Fruit fly (Drosophila melanogaster) whole organism, embryonic: ENCODE results near the gene CG11700.

ENCODE experiments used
- CG1024 ChIP-seq: fragments of 200-800 bp; sonication (Bioruptor generic); IDR thresholded peaks from 2 replicates; pipeline ENCODE4 v1.3.6; 2022; ENCODE audit warnings: missing biosample characterization, missing genetic modification characterization
- CG10267 ChIP-seq: fragments of 200-800 bp; sonication (Bioruptor generic); optimal IDR thresholded peaks from 2 replicates; lab custom pipeline; 2018; ENCODE audit warnings: missing biosample characterization, mild to moderate bottlenecking, missing genetic modification characterization, moderate library complexity
- CG10321 ChIP-seq: fragments of 200-800 bp; sonication (Bioruptor generic); IDR thresholded peaks from 2 replicates; pipeline ENCODE4 v1.3.6; 2022; ENCODE audit warnings: missing biosample characterization, missing genetic modification characterization
- CG10959 ChIP-seq: fragments of 200-800 bp; sonication (Bioruptor generic); IDR thresholded peaks from 2 replicates; pipeline ENCODE4 v1.3.6; 2022; ENCODE audit warnings: missing biosample characterization, missing genetic modification characterization
- CG11247 ChIP-seq: fragments of 200-800 bp; sonication (Bioruptor generic); IDR thresholded peaks from 2 replicates; pipeline ENCODE4 v1.3.6; 2022; ENCODE audit warnings: missing biosample characterization, missing genetic modification characterization
- CG11398 ChIP-seq: fragments of 200-800 bp; sonication (Bioruptor generic); optimal IDR thresholded peaks from 2 replicates; lab custom pipeline; 2016; ENCODE audit warnings: missing biosample characterization, missing genetic modification characterization
- CG12104 ChIP-seq: fragments of 200-800 bp; sonication (Bioruptor generic); optimal IDR thresholded peaks from 3 replicates; lab custom pipeline; 2016; ENCODE audit warnings: missing biosample characterization, missing genetic modification characterization
- CG12236 ChIP-seq: fragments of 200-800 bp; sonication (Bioruptor generic); optimal IDR thresholded peaks from 2 replicates; lab custom pipeline; 2016; ENCODE audit warnings: missing biosample characterization, missing genetic modification characterization
- CG14965 ChIP-seq: fragments of 200-800 bp; sonication (Bioruptor generic); optimal IDR thresholded peaks from 2 replicates; lab custom pipeline; 2016; ENCODE audit warnings: missing biosample characterization, missing genetic modification characterization, borderline replicate concordance
- CG17568 ChIP-seq: fragments of 200-800 bp; sonication (Bioruptor generic); optimal IDR thresholded peaks from 2 replicates; lab custom pipeline; 2018; ENCODE audit warnings: missing biosample characterization, mild to moderate bottlenecking, missing genetic modification characterization, moderate library complexity
- CG17802 ChIP-seq: fragments of 200-800 bp; sonication (Bioruptor generic); optimal IDR thresholded peaks from 2 replicates; lab custom pipeline; 2018; ENCODE audit warnings: missing biosample characterization, mild to moderate bottlenecking, missing genetic modification characterization, moderate library complexity
- CG30431 ChIP-seq: fragments of 200-800 bp; sonication (Bioruptor generic); optimal IDR thresholded peaks from 2 replicates; lab custom pipeline; 2017; ENCODE audit warnings: missing biosample characterization, missing genetic modification characterization
- CG3726 ChIP-seq: fragments of 200-800 bp; sonication (Bioruptor generic); IDR thresholded peaks from 3 replicates; pipeline ENCODE4, ENCODE4 v1.3.6; 2022; ENCODE audit warnings: missing biosample characterization, missing genetic modification characterization
- CG6272 ChIP-seq: fragments of 200-800 bp; sonication (Bioruptor generic); IDR thresholded peaks from 2 replicates; pipeline ENCODE4 v1.3.6; 2022; ENCODE audit warnings: missing biosample characterization, missing genetic modification characterization
- CG7271 ChIP-seq: fragments of 200-800 bp; sonication (Bioruptor generic); optimal IDR thresholded peaks from 2 replicates; lab custom pipeline; 2018; ENCODE audit warnings: missing biosample characterization, mild to moderate bottlenecking, missing genetic modification characterization, moderate library complexity
- CG8281 ChIP-seq: fragments of 200-800 bp; sonication (Bioruptor generic); optimal IDR thresholded peaks from 2 replicates; lab custom pipeline; 2018; ENCODE audit warnings: missing biosample characterization, mild to moderate bottlenecking, missing genetic modification characterization, moderate library complexity
- CG9215 ChIP-seq: fragments of 200-800 bp; sonication (Bioruptor generic); IDR thresholded peaks from 2 replicates; pipeline ENCODE4 v1.3.6; 2022; ENCODE audit warnings: missing biosample characterization, missing genetic modification characterization
- CG9727 ChIP-seq: fragments of 200-800 bp; sonication (Bioruptor generic); optimal IDR thresholded peaks from 3 replicates; lab custom pipeline; 2017; ENCODE audit warnings: missing biosample characterization, mild to moderate bottlenecking, missing genetic modification characterization
- CTCF ChIP-seq: fragments of 200-800 bp; sonication (Bioruptor generic); optimal IDR thresholded peaks from 2 replicates; lab custom pipeline; 2017; ENCODE audit warnings: missing biosample characterization, mild to moderate bottlenecking, missing genetic modification characterization, moderate library complexity
- Dek ChIP-seq: fragments of 200-800 bp; sonication (Bioruptor generic); optimal IDR thresholded peaks from 3 replicates; lab custom pipeline; 2019; ENCODE audit warnings: missing biosample characterization, mild to moderate bottlenecking, missing genetic modification characterization, moderate library complexity
- Elba2 ChIP-seq: fragments of 200-800 bp; sonication (Bioruptor generic); optimal IDR thresholded peaks from 3 replicates; lab custom pipeline; 2016; ENCODE audit warnings: missing biosample characterization, missing genetic modification characterization
- Fer1 ChIP-seq: fragments of 200-800 bp; sonication (Bioruptor generic); optimal IDR thresholded peaks from 2 replicates; lab custom pipeline; 2017; ENCODE audit warnings: missing biosample characterization, mild to moderate bottlenecking, missing genetic modification characterization
- HLHmδ ChIP-seq: fragments of 200-800 bp; sonication (Bioruptor generic); optimal IDR thresholded peaks from 2 replicates; lab custom pipeline; 2018; ENCODE audit warnings: missing biosample characterization, mild to moderate bottlenecking, missing genetic modification characterization, moderate library complexity
- Optix ChIP-seq: fragments of 200-800 bp; sonication (Bioruptor generic); IDR thresholded peaks from 3 replicates; pipeline ENCODE4 v1.3.6; 2022; ENCODE audit warnings: missing biosample characterization, missing genetic modification characterization
- Pdp1 ChIP-seq, 2 experiments: fragments of 200-800 bp; sonication (Bioruptor generic); optimal IDR thresholded peaks; 3 replicates each; lab custom pipeline; 2016; ENCODE audit warnings: missing biosample characterization in 2 of 2, missing genetic modification characterization in 2 of 2, mild to moderate bottlenecking in 1 of 2, moderate library complexity in 1 of 2
- Poxn ChIP-seq: fragments of 200-800 bp; sonication (Bioruptor generic); IDR thresholded peaks from 2 replicates; pipeline ENCODE4 v1.3.6; 2022; ENCODE audit warnings: missing biosample characterization, missing genetic modification characterization
- Stat92E ChIP-seq, 3 experiments: fragments of >200 bp in 2 of 3; fragments of 200-800 bp in 1 of 3; sonication (Bioruptor generic) in 1 of 3; optimal IDR thresholded peaks; 2 replicates each; lab custom pipeline; 2017 to 2019; ENCODE audit warnings: missing biosample characterization in 3 of 3, missing genetic modification characterization in 3 of 3, mild to moderate bottlenecking in 1 of 3, moderate library complexity in 1 of 3
- Trl ChIP-seq, 3 experiments: fragments of >200 bp in 2 of 3; fragments of 200-800 bp in 1 of 3; sonication (Bioruptor generic) in 1 of 3; optimal IDR thresholded peaks; 2 replicates in 1 of 3; 3 replicates in 2 of 3; lab custom pipeline; 2016 to 2017; ENCODE audit warnings: missing biosample characterization in 1 of 3, missing genetic modification characterization in 1 of 3
- al ChIP-seq: fragments of 200-800 bp; sonication (Bioruptor generic); IDR thresholded peaks from 2 replicates; pipeline ENCODE4 v1.3.6; 2022; ENCODE audit warnings: missing biosample characterization, missing genetic modification characterization
- ash1 ChIP-seq: fragments of 200-800 bp; sonication (Bioruptor generic); optimal IDR thresholded peaks from 2 replicates; lab custom pipeline; 2018; ENCODE audit warnings: missing biosample characterization, mild to moderate bottlenecking, missing genetic modification characterization
- cas ChIP-seq: fragments of 200-800 bp; sonication (Bioruptor generic); IDR thresholded peaks from 2 replicates; pipeline ENCODE4 v1.3.6; 2022; ENCODE audit warnings: missing biosample characterization, missing genetic modification characterization
- dmrt11E ChIP-seq: fragments of 200-800 bp; sonication (Bioruptor generic); optimal IDR thresholded peaks from 3 replicates; lab custom pipeline; 2018; ENCODE audit warnings: missing biosample characterization, mild to moderate bottlenecking, missing genetic modification characterization, moderate library complexity
- eyg ChIP-seq: fragments of 200-800 bp; sonication (Bioruptor generic); optimal IDR thresholded peaks from 3 replicates; lab custom pipeline; 2016; ENCODE audit warnings: missing biosample characterization, missing genetic modification characterization
- fd64A ChIP-seq: fragments of 200-800 bp; sonication (Bioruptor generic); optimal IDR thresholded peaks from 3 replicates; lab custom pipeline; 2018; ENCODE audit warnings: missing biosample characterization, mild to moderate bottlenecking, missing genetic modification characterization
- fd96Cb ChIP-seq: fragments of 200-800 bp; sonication (Bioruptor generic); optimal IDR thresholded peaks from 2 replicates; lab custom pipeline; 2018; ENCODE audit warnings: missing biosample characterization, mild to moderate bottlenecking, missing genetic modification characterization, moderate library complexity
- fru ChIP-seq: fragments of >200 bp; optimal IDR thresholded peaks from 2 replicates; lab custom pipeline; 2017
- gcm ChIP-seq: fragments of 200-800 bp; sonication (Bioruptor generic); optimal IDR thresholded peaks from 2 replicates; lab custom pipeline; 2019; ENCODE audit warnings: missing biosample characterization, mild to moderate bottlenecking, missing genetic modification characterization, moderate library complexity
- gt ChIP-seq: fragments of 200-800 bp; sonication (Bioruptor generic); IDR thresholded peaks from 2 replicates; pipeline ENCODE4 v1.3.6; 2022; ENCODE audit warnings: missing biosample characterization, missing genetic modification characterization
- hbn ChIP-seq: fragments of 200-800 bp; sonication (Bioruptor generic); IDR thresholded peaks from 2 replicates; pipeline ENCODE4 v1.3.6; 2022; ENCODE audit warnings: missing biosample characterization, missing genetic modification characterization; ENCODE audit not compliant: partially characterized antibody
- hkb ChIP-seq, 2 experiments: fragments of 200-800 bp in 1 of 2; fragments of >200 bp in 1 of 2; sonication (Bioruptor generic) in 1 of 2; IDR thresholded peaks in 1 of 2; optimal IDR thresholded peaks in 1 of 2; 2 replicates each; pipeline versions ENCODE4 v1.3.6 to Lab custom; 2017 to 2022; ENCODE audit warnings: missing biosample characterization in 1 of 2, missing genetic modification characterization in 1 of 2
- insv ChIP-seq, 2 experiments: fragments of 200-800 bp; sonication (Bioruptor generic); optimal IDR thresholded peaks; 3 replicates each; lab custom pipeline; 2016 to 2018; ENCODE audit warnings: missing biosample characterization in 2 of 2, missing genetic modification characterization in 2 of 2
- psq ChIP-seq: fragments of 200-800 bp; sonication (Bioruptor generic); optimal IDR thresholded peaks from 2 replicates; lab custom pipeline; 2017; ENCODE audit warnings: missing biosample characterization, missing genetic modification characterization
- pum ChIP-seq: fragments of 200-800 bp; sonication (Bioruptor generic); optimal IDR thresholded peaks from 2 replicates; lab custom pipeline; 2016; ENCODE audit warnings: missing biosample characterization, missing genetic modification characterization
- sisA ChIP-seq: fragments of 200-800 bp; sonication (Bioruptor generic); IDR thresholded peaks from 2 replicates; pipeline ENCODE4 v1.3.6; 2022; ENCODE audit warnings: missing biosample characterization, missing genetic modification characterization
- slou ChIP-seq: fragments of 200-800 bp; sonication (Bioruptor generic); optimal IDR thresholded peaks from 3 replicates; lab custom pipeline; 2016; ENCODE audit warnings: missing biosample characterization, missing genetic modification characterization
- stwl ChIP-seq: fragments of 200-800 bp; sonication (Bioruptor generic); optimal IDR thresholded peaks from 3 replicates; lab custom pipeline; 2018; ENCODE audit warnings: missing biosample characterization, mild to moderate bottlenecking, missing genetic modification characterization, moderate library complexity
- tap ChIP-seq: fragments of 200-800 bp; optimal IDR thresholded peaks from 3 replicates; lab custom pipeline; 2019; ENCODE audit warnings: missing biosample characterization, mild to moderate bottlenecking, missing genetic modification characterization, moderate library complexity
- toy ChIP-seq: fragments of 200-800 bp; sonication (Bioruptor generic); IDR thresholded peaks from 2 replicates; pipeline ENCODE4 v1.3.6; 2022; ENCODE audit warnings: missing biosample characterization, missing genetic modification characterization
- tup ChIP-seq: fragments of 200-800 bp; sonication (Bioruptor generic); optimal IDR thresholded peaks from 2 replicates; lab custom pipeline; 2016; ENCODE audit warnings: missing biosample characterization, mild to moderate bottlenecking, missing genetic modification characterization, moderate library complexity
- unpg ChIP-seq: fragments of 200-800 bp; sonication (Bioruptor generic); optimal IDR thresholded peaks from 3 replicates; lab custom pipeline; 2018; ENCODE audit warnings: missing biosample characterization, mild to moderate bottlenecking, missing genetic modification characterization, moderate library complexity

The CG11700 gene

DNA sequence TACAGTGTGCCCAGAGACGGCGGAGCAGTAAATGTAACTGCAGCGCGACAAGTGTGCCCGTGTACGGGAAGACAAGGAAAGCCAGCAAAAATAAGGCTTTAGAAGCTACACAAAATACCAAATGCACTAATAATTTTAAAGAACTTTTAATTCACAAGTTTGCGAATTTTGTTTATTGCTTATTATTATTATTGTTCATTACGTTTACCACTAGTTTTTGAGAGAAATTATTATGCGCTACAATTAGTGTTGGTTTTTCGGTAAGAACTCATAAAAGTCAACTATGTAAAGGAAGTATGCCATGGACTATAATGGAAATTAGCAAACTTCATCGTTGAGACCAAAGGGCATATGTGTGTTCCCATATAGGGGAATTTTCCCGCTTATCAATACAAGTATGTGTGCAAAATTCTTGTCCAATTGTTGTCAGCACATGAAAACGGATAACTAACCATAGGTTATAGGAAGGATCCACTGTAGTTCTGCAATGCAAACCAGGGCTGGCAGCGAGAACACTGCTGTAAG, 16.1 kb downstream of the CG11700 start, which contains the start of gene schlank (continued):
- TF ChIP-seq sisA (GFP tag; lab: Robert Waterston, UW): peak; percentile 74
- TF ChIP-seq gt (GFP tag; lab: Robert Waterston, UW): no peak
- TF ChIP-seq Optix (GFP tag; lab: Robert Waterston, UW): peak; percentile 63; the same call in 2 of the 3 replicates
- TF ChIP-seq HLHmδ: no peak
- TF ChIP-seq CG10267: peak; percentile 39
- TF ChIP-seq unpg: peak; percentile 44
- TF ChIP-seq ash1: no peak
- no peak for TF ChIP-seq CG10959
- TF ChIP-seq stwl: peak; percentile 32
- no peak for TF ChIP-seq gcm (GFP tag; lab: Kevin White, UChicago)
- no peak; the same call in 1 of the 2 replicates for TF ChIP-seq al (GFP tag; lab: Robert Waterston, UW)
- TF ChIP-seq Poxn (GFP tag; lab: Robert Waterston, UW): no peak
- TF ChIP-seq CG10321 (GFP tag; lab: Robert Waterston, UW): no peak
- no peak for TF ChIP-seq eyg (GFP tag; lab: Kevin White, UChicago)
- no peak for TF ChIP-seq Trl (optimal IDR thresholded peaks at IDR 0.05; lab: Kevin White, UChicago)
- TF ChIP-seq Trl (GFP tag; optimal IDR thresholded peaks at IDR 0.05; lab: Kevin White, UChicago): peak; percentile 51
- no peak for TF ChIP-seq CG7271 (tag; lab: Kevin White, UChicago)
- no peak for TF ChIP-seq CTCF
- no peak for TF ChIP-seq CG17802 (tag; lab: Kevin White, UChicago)
- TF ChIP-seq CG3726 (GFP tag; lab: Robert Waterston, UW): no peak
- TF ChIP-seq Fer1 (GFP tag; lab: Kevin White, UChicago): peak; percentile 10
- TF ChIP-seq toy (GFP tag; lab: Robert Waterston, UW): no peak
- peak; percentile 43; the same call in 1 of the 2 replicates for TF ChIP-seq CG1024 (GFP tag; lab: Robert Waterston, UW)
- peak; percentile 55 for TF ChIP-seq CG9727 (GFP tag; lab: Kevin White, UChicago)
- TF ChIP-seq Pdp1 (GFP tag; optimal IDR thresholded peaks at IDR 0.05; lab: Kevin White, UChicago): peak; percentile 5 to 64
- no peak for TF ChIP-seq CG12236 (GFP tag; lab: Kevin White, UChicago)
- TF ChIP-seq CG12104 (GFP tag; lab: Kevin White, UChicago): peak; percentile 27
- 0 out of 2 replicates have a peak, but pooled peaks have one; percentile 6 for TF ChIP-seq CG6272 (GFP tag; lab: Robert Waterston, UW)
- TF ChIP-seq CG14965 (GFP tag; lab: Kevin White, UChicago): no peak
- no peak for TF ChIP-seq tup (GFP tag; lab: Kevin White, UChicago)
- no peak for TF ChIP-seq hbn (GFP tag; lab: Robert Waterston, UW)
- TF ChIP-seq pum (GFP tag; lab: Kevin White, UChicago): peak; percentile 51
- TF ChIP-seq fd64A (GFP tag; lab: Kevin White, UChicago): no peak
- no peak for TF ChIP-seq fru (lab: Kevin White, UChicago)
- TF ChIP-seq fd96Cb (tag; lab: Kevin White, UChicago): peak; percentile 45
- TF ChIP-seq dmrt11E (tag; lab: Kevin White, UChicago): peak; percentile 21
- TF ChIP-seq CG11247: peak; percentile 16; the same call in 1 of the 2 replicates
- no peak for TF ChIP-seq Elba2 (GFP tag; lab: Kevin White, UChicago)
- no peak for TF ChIP-seq cas (GFP tag; lab: Robert Waterston, UW)
- TF ChIP-seq Dek (tag; lab: Kevin White, UChicago): peak; percentile 35
- TF ChIP-seq Stat92E (GFP tag; optimal IDR thresholded peaks at IDR 0.05; lab: Kevin White, UChicago): peak in 1 of 3 experiments; percentile 19
- TF ChIP-seq CG30431 (GFP tag; lab: Kevin White, UChicago): peak; percentile 9
- TF ChIP-seq hkb (optimal IDR thresholded peaks at IDR 0.05; lab: Kevin White, UChicago): no peak
- TF ChIP-seq hkb (GFP tag; IDR thresholded peaks at IDR 0.05; lab: Robert Waterston, UW): no peak
- TF ChIP-seq CG9215 (GFP tag; lab: Robert Waterston, UW): peak; percentile 48; the same call in 1 of the 2 replicates
- TF ChIP-seq CG11398: peak; percentile 30
- TF ChIP-seq psq (GFP tag; lab: Kevin White, UChicago): no peak
- no peak for TF ChIP-seq CG17568 (GFP tag; lab: Kevin White, UChicago)
- TF ChIP-seq CG8281: no peak
- TF ChIP-seq insv (GFP tag; optimal IDR thresholded peaks at IDR 0.05; lab: Kevin White, UChicago): peak in 1 of 2 experiments; percentile 12
- no peak for TF ChIP-seq tap (tag; lab: Kevin White, UChicago)
- peak; percentile 20 for TF ChIP-seq slou
